Fruit fly (Drosophila melanogaster): ENCODE data around the gene subdued.
A peak's percentile ranks its signal among the peaks of the same experiment; 100 is the strongest.

DNA sequence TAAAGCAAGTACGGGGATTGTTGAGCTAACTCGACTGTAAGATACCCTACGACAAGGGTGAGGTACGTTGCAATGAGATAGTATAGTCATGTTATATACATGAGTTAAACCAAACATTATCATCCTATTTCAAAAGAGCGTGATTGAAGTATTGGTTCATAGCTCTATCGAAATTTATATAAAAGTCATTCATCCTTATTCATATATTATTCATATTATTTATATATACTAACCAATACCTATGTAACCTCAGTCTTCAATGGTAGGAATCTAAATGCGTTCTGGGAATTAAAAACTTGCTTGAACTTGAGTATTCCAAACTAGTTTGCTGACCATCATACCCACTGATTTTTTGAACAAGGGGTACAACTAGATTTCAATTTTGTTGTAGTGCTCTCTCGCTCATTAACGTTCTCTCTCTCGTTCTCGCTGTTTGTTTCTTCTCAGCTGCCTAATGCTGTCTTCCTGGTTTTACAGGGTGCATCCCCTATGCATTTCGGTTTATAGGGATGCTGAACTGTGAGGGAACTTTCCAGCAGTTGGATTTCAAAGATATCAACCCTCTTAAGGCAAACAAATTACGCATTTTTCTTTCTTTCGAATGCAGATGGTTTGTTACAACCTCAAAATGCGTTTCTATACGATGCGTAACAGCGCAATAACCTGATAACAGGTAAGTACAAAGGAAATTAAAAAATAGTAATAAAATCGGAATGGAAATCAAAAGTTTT is 14.6 kb downstream of the subdued start:
- TF ChIP-seq chif (GFP tag; optimal IDR thresholded peaks at IDR 0.05) (no peak), C15 (GFP tag; IDR thresholded peaks at IDR 0.05) (no peak), slp2 (GFP tag; optimal IDR thresholded peaks at IDR 0.05) (no peak), zfh1 (GFP tag; IDR thresholded peaks at IDR 0.05) (0 out of 3 replicates have a peak, but pooled peaks have one; percentile 4), CG10147 (GFP tag; optimal IDR thresholded peaks at IDR 0.05) (peak; percentile 58), CG12744 (GFP tag; optimal IDR thresholded peaks at IDR 0.05) (no peak), gem (tag; optimal IDR thresholded peaks at IDR 0.05) (peak; percentile 50), nerfin-1 (tag; optimal IDR thresholded peaks at IDR 0.05) (peak; percentile 44), MTF-1 (GFP tag; optimal IDR thresholded peaks at IDR 0.05; ENCODE audit: borderline replicate concordance) (no peak), dm (GFP tag; optimal IDR thresholded peaks at IDR 0.05) (no peak)

Measured in whole organism, embryonic.